Fruit fly (Drosophila melanogaster) whole organism, embryonic: Measurements from ENCODE around the gene Vps39.
A peak's percentile ranks its signal among the peaks of the same experiment; 100 is the strongest.

Source experiments
- Antp ChIP-seq: fragments of 200-800 bp; sonication (Bioruptor generic); optimal IDR thresholded peaks from 3 replicates; lab custom pipeline; 2016; ENCODE audit warnings: missing biosample characterization, missing genetic modification characterization
- C15 ChIP-seq: fragments of 200-800 bp; sonication (Bioruptor generic); IDR thresholded peaks from 3 replicates; pipeline ENCODE4 v1.3.6; 2022; ENCODE audit warnings: missing biosample characterization, missing genetic modification characterization
- CG11504 ChIP-seq: fragments of 200-800 bp; sonication (Bioruptor generic); optimal IDR thresholded peaks from 3 replicates; lab custom pipeline; 2019; ENCODE audit warnings: missing biosample characterization, mild to moderate bottlenecking, missing genetic modification characterization, moderate library complexity
- CG12391 ChIP-seq: fragments of 200-800 bp; sonication (Bioruptor generic); optimal IDR thresholded peaks from 3 replicates; lab custom pipeline; 2018; ENCODE audit warnings: missing biosample characterization, mild to moderate bottlenecking, missing genetic modification characterization, moderate library complexity
- CG12659 ChIP-seq: fragments of 200-800 bp; sonication (Bioruptor generic); optimal IDR thresholded peaks from 3 replicates; lab custom pipeline; 2017; ENCODE audit warnings: mild to moderate bottlenecking, missing biosample characterization, missing genetic modification reagents, missing genetic modification characterization
- CG14860 ChIP-seq: fragments of 200-800 bp; sonication (Bioruptor generic); IDR thresholded peaks from 3 replicates; pipeline ENCODE4 v1.3.6; 2022; ENCODE audit warnings: missing biosample characterization, missing genetic modification characterization; ENCODE audit not compliant: partially characterized antibody
- CG17829 ChIP-seq: fragments of 200-800 bp; optimal IDR thresholded peaks from 2 replicates; lab custom pipeline; 2019; ENCODE audit warnings: missing biosample characterization, mild to moderate bottlenecking, missing genetic modification characterization, moderate library complexity
- CG2202 ChIP-seq: fragments of 200-800 bp; sonication (Bioruptor generic); optimal IDR thresholded peaks from 2 replicates; lab custom pipeline; 2018; ENCODE audit warnings: missing biosample characterization, mild to moderate bottlenecking, missing genetic modification characterization
- CG30403 ChIP-seq: fragments of 200-800 bp; sonication (Bioruptor generic); optimal IDR thresholded peaks from 3 replicates; lab custom pipeline; 2016; ENCODE audit warnings: missing biosample characterization, missing genetic modification characterization
- CG34224 ChIP-seq: fragments of 200-800 bp; sonication (Bioruptor generic); IDR thresholded peaks from 3 replicates; pipeline ENCODE4 v1.3.6; 2022; ENCODE audit warnings: missing biosample characterization, missing genetic modification characterization; ENCODE audit not compliant: partially characterized antibody
- CG42726 ChIP-seq: fragments of 200-800 bp; sonication (Bioruptor generic); IDR thresholded peaks from 2 replicates; pipeline ENCODE4 v1.3.6; 2022; ENCODE audit warnings: missing biosample characterization, missing genetic modification characterization; ENCODE audit not compliant: partially characterized antibody
- CG4360 ChIP-seq: fragments of 200-800 bp; sonication (Bioruptor generic); IDR thresholded peaks from 2 replicates; pipeline ENCODE4 v1.3.6; 2022; ENCODE audit warnings: missing biosample characterization, missing genetic modification characterization
- CG4404 ChIP-seq: fragments of 200-800 bp; sonication (Bioruptor generic); IDR thresholded peaks from 2 replicates; pipeline ENCODE4 v1.3.6; 2022; ENCODE audit warnings: missing biosample characterization, missing genetic modification characterization
- CG4820 ChIP-seq: fragments of 200-800 bp; sonication (Bioruptor generic); optimal IDR thresholded peaks from 3 replicates; lab custom pipeline; 2016; ENCODE audit warnings: missing biosample characterization, missing genetic modification characterization
- CTCF ChIP-seq: fragments of 200-800 bp; sonication (Bioruptor generic); optimal IDR thresholded peaks from 2 replicates; lab custom pipeline; 2017; ENCODE audit warnings: missing biosample characterization, mild to moderate bottlenecking, missing genetic modification characterization, moderate library complexity
- Dp ChIP-seq: fragments of 200-800 bp; sonication (Bioruptor generic); optimal IDR thresholded peaks from 2 replicates; lab custom pipeline; 2018; ENCODE audit warnings: missing biosample characterization, mild to moderate bottlenecking, missing genetic modification characterization, moderate library complexity
- E2f2 ChIP-seq: fragments of 200-800 bp; sonication (Bioruptor generic); IDR thresholded peaks from 2 replicates; pipeline ENCODE4 v1.3.6; 2022; ENCODE audit warnings: missing biosample characterization, missing genetic modification characterization
- Ets97D ChIP-seq: fragments of 200-800 bp; sonication (Bioruptor generic); optimal IDR thresholded peaks from 3 replicates; lab custom pipeline; 2016; ENCODE audit warnings: missing biosample characterization, missing genetic modification characterization
- Gug ChIP-seq: fragments of 200-800 bp; sonication (Bioruptor generic); IDR thresholded peaks from 4 replicates; pipeline ENCODE4 v1.3.6; 2022; ENCODE audit warnings: missing biosample characterization, missing genetic modification characterization
- HmgD ChIP-seq: fragments of 200-800 bp; sonication (Bioruptor generic); optimal IDR thresholded peaks from 3 replicates; lab custom pipeline; 2016; ENCODE audit warnings: missing biosample characterization, missing genetic modification characterization
- Hr39 ChIP-seq: fragments of >200 bp; optimal IDR thresholded peaks from 2 replicates; lab custom pipeline; 2017
- Lhr ChIP-seq: fragments of 200-800 bp; sonication (Bioruptor generic); optimal IDR thresholded peaks from 3 replicates; lab custom pipeline; 2017; ENCODE audit warnings: mild to moderate bottlenecking, missing biosample characterization, missing genetic modification reagents, missing genetic modification characterization
- MESR4 ChIP-seq: fragments of 200-800 bp; sonication (Bioruptor generic); optimal IDR thresholded peaks from 2 replicates; lab custom pipeline; 2018; ENCODE audit warnings: missing biosample characterization, mild to moderate bottlenecking, missing genetic modification characterization, moderate library complexity
- Med ChIP-seq: fragments of 200-800 bp; sonication (Bioruptor generic); peaks from one replicate; lab custom pipeline; 2016; ENCODE audit warnings: missing biosample characterization, missing genetic modification characterization, mild to moderate bottlenecking, inconsistent platforms, moderate library complexity
- NC2α ChIP-seq: fragments of 200-800 bp; sonication (Bioruptor generic); optimal IDR thresholded peaks from 2 replicates; lab custom pipeline; 2016; ENCODE audit warnings: missing biosample characterization, missing genetic modification characterization
- Nf-YC ChIP-seq: fragments of 200-800 bp; optimal IDR thresholded peaks from 3 replicates; lab custom pipeline; 2019; ENCODE audit warnings: missing biosample characterization, mild to moderate bottlenecking, missing genetic modification characterization, moderate library complexity
- Opbp ChIP-seq: fragments of 200-800 bp; sonication (Bioruptor generic); IDR thresholded peaks from 3 replicates; pipeline ENCODE4 v1.3.6; 2022; ENCODE audit warnings: missing biosample characterization, missing genetic modification characterization; ENCODE audit not compliant: partially characterized antibody
- Pdp1 ChIP-seq, 2 experiments: fragments of 200-800 bp; sonication (Bioruptor generic); optimal IDR thresholded peaks; 3 replicates each; lab custom pipeline; 2016; ENCODE audit warnings: missing biosample characterization in 2 of 2, missing genetic modification characterization in 2 of 2, mild to moderate bottlenecking in 1 of 2, moderate library complexity in 1 of 2
- Rfx ChIP-seq: fragments of 200-800 bp; sonication (Bioruptor generic); IDR thresholded peaks from 2 replicates; pipeline ENCODE4 v1.3.6; 2022; ENCODE audit warnings: missing biosample characterization, missing genetic modification characterization
- Vsx1 ChIP-seq: fragments of 200-800 bp; sonication (Bioruptor generic); optimal IDR thresholded peaks from 2 replicates; lab custom pipeline; 2017; ENCODE audit warnings: missing biosample characterization, mild to moderate bottlenecking, missing genetic modification characterization, missing genetic modification reagents
- YL-1 ChIP-seq: fragments of 200-800 bp; sonication (Bioruptor generic); optimal IDR thresholded peaks from 3 replicates; lab custom pipeline; 2017; ENCODE audit warnings: missing biosample characterization, mild to moderate bottlenecking, missing genetic modification characterization
- amos ChIP-seq: fragments of 200-800 bp; sonication (Bioruptor generic); IDR thresholded peaks from 2 replicates; pipeline ENCODE4 v1.3.6; 2022; ENCODE audit warnings: missing biosample characterization, missing genetic modification characterization; ENCODE audit not compliant: partially characterized antibody
- ato ChIP-seq: fragments of 200-800 bp; sonication (Bioruptor generic); IDR thresholded peaks from 2 replicates; pipeline ENCODE4 v1.3.6; 2022; ENCODE audit warnings: missing biosample characterization, missing genetic modification characterization; ENCODE audit not compliant: partially characterized antibody
- bbx ChIP-seq: fragments of 200-800 bp; sonication (Bioruptor generic); IDR thresholded peaks from 2 replicates; pipeline ENCODE4 v1.3.6; 2022; ENCODE audit warnings: missing biosample characterization, missing genetic modification characterization; ENCODE audit not compliant: partially characterized antibody
- bcd ChIP-seq: fragments of 200-800 bp; sonication (Bioruptor generic); optimal IDR thresholded peaks from 2 replicates; lab custom pipeline; 2017; ENCODE audit warnings: missing biosample characterization, mild to moderate bottlenecking, missing genetic modification characterization
- cato ChIP-seq: fragments of 200-800 bp; sonication (Bioruptor generic); optimal IDR thresholded peaks from 2 replicates; lab custom pipeline; 2016; ENCODE audit warnings: missing biosample characterization, missing genetic modification characterization, borderline replicate concordance
- grau ChIP-seq: fragments of 200-800 bp; optimal IDR thresholded peaks from 3 replicates; lab custom pipeline; 2019; ENCODE audit warnings: missing biosample characterization, mild to moderate bottlenecking, missing genetic modification characterization, moderate library complexity
- hb ChIP-seq: fragments of 200-800 bp; sonication (Bioruptor generic); IDR thresholded peaks from 3 replicates; pipeline ENCODE4 v1.3.6; 2022; ENCODE audit warnings: missing biosample characterization, missing genetic modification characterization; ENCODE audit not compliant: partially characterized antibody
- hbn ChIP-seq: fragments of 200-800 bp; sonication (Bioruptor generic); IDR thresholded peaks from 2 replicates; pipeline ENCODE4 v1.3.6; 2022; ENCODE audit warnings: missing biosample characterization, missing genetic modification characterization; ENCODE audit not compliant: partially characterized antibody
- hkb ChIP-seq, 2 experiments: fragments of 200-800 bp in 1 of 2; fragments of >200 bp in 1 of 2; sonication (Bioruptor generic) in 1 of 2; IDR thresholded peaks in 1 of 2; optimal IDR thresholded peaks in 1 of 2; 2 replicates each; pipeline versions ENCODE4 v1.3.6 to Lab custom; 2017 to 2022; ENCODE audit warnings: missing biosample characterization in 1 of 2, missing genetic modification characterization in 1 of 2
- jing ChIP-seq: fragments of 200-800 bp; sonication (Bioruptor generic); optimal IDR thresholded peaks from 2 replicates; lab custom pipeline; 2018; ENCODE audit warnings: missing biosample characterization, mild to moderate bottlenecking, missing genetic modification characterization
- klu ChIP-seq: fragments of 200-800 bp; sonication (Bioruptor generic); IDR thresholded peaks from 2 replicates; pipeline ENCODE4 v1.3.6; 2022; ENCODE audit warnings: missing biosample characterization, missing genetic modification characterization
- lab ChIP-seq: fragments of 200-800 bp; sonication (Bioruptor generic); optimal IDR thresholded peaks from 3 replicates; lab custom pipeline; 2017; ENCODE audit warnings: missing biosample characterization, missing genetic modification characterization, mild to moderate bottlenecking, moderate library complexity, missing genetic modification reagents
- stwl ChIP-seq: fragments of 200-800 bp; sonication (Bioruptor generic); optimal IDR thresholded peaks from 3 replicates; lab custom pipeline; 2018; ENCODE audit warnings: missing biosample characterization, mild to moderate bottlenecking, missing genetic modification characterization, moderate library complexity
- tin ChIP-seq: fragments of 200-800 bp; sonication (Bioruptor generic); optimal IDR thresholded peaks from 3 replicates; lab custom pipeline; 2016; ENCODE audit warnings: missing biosample characterization, missing genetic modification characterization
- tna ChIP-seq: fragments of 200-800 bp; sonication (Bioruptor generic); IDR thresholded peaks from 2 replicates; pipeline ENCODE4 v1.3.6; 2022; ENCODE audit warnings: missing biosample characterization, missing genetic modification characterization; ENCODE audit not compliant: partially characterized antibody
- vnd ChIP-seq: fragments of 200-800 bp; sonication (Bioruptor generic); IDR thresholded peaks from 3 replicates; pipeline ENCODE4 v1.3.6; 2022; ENCODE audit warnings: missing biosample characterization, missing genetic modification characterization; ENCODE audit not compliant: partially characterized antibody
- zfh1 ChIP-seq: fragments of 200-800 bp; sonication (Bioruptor generic); IDR thresholded peaks from 3 replicates; pipeline ENCODE4 v1.3.6; 2022; ENCODE audit warnings: missing biosample characterization, missing genetic modification characterization

Vps39 gene

DNA sequence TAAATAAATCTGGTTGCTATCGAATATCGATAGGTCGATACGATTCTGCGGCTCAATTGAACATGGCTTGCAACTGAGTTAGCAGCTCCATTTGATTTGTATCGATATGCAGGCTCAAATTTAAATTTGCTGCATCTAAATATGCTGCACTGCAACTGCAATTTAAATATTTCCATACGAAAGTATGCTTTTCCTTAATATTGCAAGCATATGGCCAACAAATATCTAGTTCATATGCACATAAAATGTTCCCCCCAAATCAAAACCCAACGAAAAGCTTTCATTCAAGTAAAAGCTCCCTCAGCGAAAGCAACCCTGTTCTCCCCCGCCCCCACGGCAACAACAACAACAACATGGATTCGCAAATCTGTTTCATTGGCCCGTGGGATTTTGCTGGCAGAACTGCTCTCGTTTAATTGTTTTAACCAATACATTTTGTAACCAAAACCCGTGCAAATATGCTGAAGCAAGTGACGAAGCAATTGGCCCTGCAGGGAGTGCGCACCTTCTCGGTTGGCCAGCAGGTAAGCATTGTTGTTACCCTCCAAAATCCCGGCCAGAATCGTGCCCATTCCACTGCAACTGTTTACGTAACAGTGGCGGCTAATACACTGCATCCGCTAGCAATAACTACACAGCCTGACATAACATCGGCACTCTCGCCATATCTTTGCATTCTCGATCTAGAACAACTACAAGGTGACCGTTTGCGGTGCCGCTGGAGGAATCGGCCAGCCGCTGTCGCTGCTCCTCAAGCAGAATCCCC is 48.0 kb downstream of the Vps39 start, which contains the start of the genes CG7168 and Mdh2 (continued):
- TF ChIP-seq hkb (optimal IDR thresholded peaks at IDR 0.05; lab: Kevin White, UChicago) = no peak
- TF ChIP-seq hkb (GFP tag; IDR thresholded peaks at IDR 0.05; lab: Robert Waterston, UW) = no peak
- no peak for TF ChIP-seq CG4820 (GFP tag; lab: Kevin White, UChicago)
- peak; percentile 67 for TF ChIP-seq tna (GFP tag; lab: Robert Waterston, UW)
- peak; percentile 30; the same call in 1 of the 2 replicates for TF ChIP-seq klu (GFP tag; lab: Robert Waterston, UW)
- peak; percentile 79 for TF ChIP-seq CG34224 (GFP tag; lab: Robert Waterston, UW)
- TF ChIP-seq Antp = no peak
- TF ChIP-seq C15 (GFP tag; lab: Robert Waterston, UW) = no peak
- TF ChIP-seq YL-1 (GFP tag; lab: Kevin White, UChicago) = peak; percentile 0
- TF ChIP-seq grau = peak; percentile 1
- TF ChIP-seq CG30403 (GFP tag; lab: Kevin White, UChicago) = peak; percentile 7
- TF ChIP-seq hbn = peak; percentile 69
- peak; percentile 2 for TF ChIP-seq CG11504
- TF ChIP-seq CG4360 (GFP tag; lab: Robert Waterston, UW) = peak; percentile 92
- peak; percentile 30 for TF ChIP-seq CG12391
- peak; percentile 2 for TF ChIP-seq HmgD (GFP tag; lab: Kevin White, UChicago)
- TF ChIP-seq CG4404 (GFP tag; lab: Robert Waterston, UW) = no peak
- TF ChIP-seq Gug (GFP tag; lab: Robert Waterston, UW) = no peak
- TF ChIP-seq tin = peak; percentile 4
- TF ChIP-seq CG17829 (tag; lab: Kevin White, UChicago) = peak; percentile 31
- TF ChIP-seq bbx = peak; percentile 79
- TF ChIP-seq vnd (GFP tag; lab: Robert Waterston, UW) = peak; percentile 81
- peak; percentile 16 for TF ChIP-seq Lhr (GFP tag; lab: Kevin White, UChicago)
- TF ChIP-seq Opbp = peak; percentile 87; the same call in 2 of the 3 replicates
- no peak for TF ChIP-seq jing (GFP tag; lab: Kevin White, UChicago)
- TF ChIP-seq bcd (GFP tag; lab: Kevin White, UChicago) = peak; percentile 16
- no peak for TF ChIP-seq CG2202 (tag; lab: Kevin White, UChicago)
- no peak for TF ChIP-seq Hr39
- TF ChIP-seq stwl = peak; percentile 86
- peak; percentile 72 for TF ChIP-seq Med (GFP tag; lab: Kevin White, UChicago)
- peak; percentile 9 for TF ChIP-seq CTCF (GFP tag; lab: Kevin White, UChicago)
- TF ChIP-seq Ets97D (GFP tag; lab: Kevin White, UChicago) = peak; percentile 67
- TF ChIP-seq Nf-YC (tag; lab: Kevin White, UChicago) = peak; percentile 83
- peak; percentile 77 for TF ChIP-seq CG12659 (GFP tag; lab: Kevin White, UChicago)
- peak; percentile 79 for TF ChIP-seq CG14860 (GFP tag; lab: Robert Waterston, UW)
- TF ChIP-seq E2f2 = peak; percentile 80
- TF ChIP-seq Vsx1 (GFP tag; lab: Kevin White, UChicago) = no peak
- peak; percentile 40 for TF ChIP-seq lab
- no peak for TF ChIP-seq Rfx (GFP tag; lab: Robert Waterston, UW)
- TF ChIP-seq zfh1 = 0 out of 3 replicates have a peak, but pooled peaks have one; percentile 17
- TF ChIP-seq Pdp1 (GFP tag; optimal IDR thresholded peaks at IDR 0.05; lab: Kevin White, UChicago) = peak in 1 of 2 experiments; percentile 96
- TF ChIP-seq Dp (GFP tag; lab: Kevin White, UChicago) = peak; percentile 76
- TF ChIP-seq NC2α (GFP tag; lab: Kevin White, UChicago) = no peak
- peak; percentile 34 for TF ChIP-seq MESR4
- TF ChIP-seq hb (GFP tag; lab: Robert Waterston, UW) = peak; percentile 82
- peak; percentile 79 for TF ChIP-seq CG42726 (GFP tag; lab: Robert Waterston, UW)
- TF ChIP-seq amos (GFP tag; lab: Robert Waterston, UW) = peak; percentile 79
- TF ChIP-seq cato = no peak
- TF ChIP-seq ato (GFP tag; lab: Robert Waterston, UW) = peak; percentile 91
